Fruit fly (Drosophila melanogaster) whole organism, prepupa: ENCODE data around the gene CG4133.

Experiments
- CG10669 ChIP-seq: fragments of 200-800 bp; sonication (Bioruptor generic); optimal IDR thresholded peaks from 3 replicates; lab custom pipeline; 2018; ENCODE audit warnings: missing biosample characterization, mild to moderate bottlenecking, missing genetic modification characterization, moderate library complexity
- CG11294 ChIP-seq: fragments of 200-800 bp; sonication (Bioruptor generic); IDR thresholded peaks from 2 replicates; pipeline ENCODE4 v1.3.6; 2022; ENCODE audit warnings: missing biosample characterization, missing genetic modification characterization
- CG11762 ChIP-seq: fragments of 200-800 bp; sonication (Bioruptor generic); optimal IDR thresholded peaks from 3 replicates; lab custom pipeline; 2016; ENCODE audit warnings: missing biosample characterization, missing genetic modification characterization; ENCODE audit not compliant: insufficient read depth
- CG11902 ChIP-seq: fragments of 200-800 bp; sonication (Bioruptor generic); optimal IDR thresholded peaks from 3 replicates; lab custom pipeline; 2016; ENCODE audit warnings: missing biosample characterization, missing genetic modification characterization
- CG15336 ChIP-seq: fragments of 200-800 bp; sonication (Bioruptor generic); IDR thresholded peaks from 2 replicates; pipeline ENCODE4 v1.3.6; 2022; ENCODE audit warnings: missing biosample characterization, missing genetic modification characterization
- CG1621 ChIP-seq: fragments of 200-800 bp; sonication (Bioruptor generic); optimal IDR thresholded peaks from 3 replicates; lab custom pipeline; 2018; ENCODE audit warnings: missing biosample characterization, mild to moderate bottlenecking, missing genetic modification characterization
- CG16779 ChIP-seq: fragments of 200-800 bp; sonication (Bioruptor generic); optimal IDR thresholded peaks from 3 replicates; lab custom pipeline; 2017; ENCODE audit warnings: missing biosample characterization, mild to moderate bottlenecking, missing genetic modification characterization
- CG32006 ChIP-seq: fragments of 200-800 bp; sonication (Bioruptor generic); optimal IDR thresholded peaks from 3 replicates; lab custom pipeline; 2017; ENCODE audit warnings: missing biosample characterization, mild to moderate bottlenecking, missing genetic modification characterization
- CG34406 ChIP-seq: fragments of 200-800 bp; sonication (Bioruptor generic); optimal IDR thresholded peaks from 3 replicates; lab custom pipeline; 2016; ENCODE audit warnings: missing biosample characterization, missing genetic modification characterization
- CG3919 ChIP-seq: fragments of 200-800 bp; sonication (Bioruptor generic); optimal IDR thresholded peaks from 3 replicates; lab custom pipeline; 2016; ENCODE audit warnings: missing biosample characterization, missing genetic modification characterization
- CG4318 ChIP-seq: fragments of 200-800 bp; sonication (Bioruptor generic); optimal IDR thresholded peaks from 3 replicates; lab custom pipeline; 2017; ENCODE audit warnings: missing biosample characterization, mild to moderate bottlenecking, missing genetic modification characterization
- CG6163 ChIP-seq: fragments of 200-800 bp; sonication (Bioruptor generic); IDR thresholded peaks from 3 replicates; pipeline ENCODE4 v1.3.6; 2022; ENCODE audit warnings: missing biosample characterization, missing genetic modification characterization
- CG6276 ChIP-seq: fragments of 200-800 bp; sonication (Bioruptor generic); optimal IDR thresholded peaks from 2 replicates; lab custom pipeline; 2017; ENCODE audit warnings: missing biosample characterization, mild to moderate bottlenecking, missing genetic modification characterization
- CG6808 ChIP-seq: fragments of 200-800 bp; sonication (Bioruptor generic); optimal IDR thresholded peaks from 3 replicates; lab custom pipeline; 2017; ENCODE audit warnings: missing biosample characterization, missing genetic modification characterization, mild to moderate bottlenecking, moderate library complexity, missing genetic modification reagents
- CG6854 ChIP-seq: fragments of 200-800 bp; sonication (Bioruptor generic); optimal IDR thresholded peaks from 2 replicates; lab custom pipeline; 2017; ENCODE audit warnings: missing biosample characterization, mild to moderate bottlenecking, missing genetic modification characterization
- CG8119 ChIP-seq: fragments of 200-800 bp; sonication (Bioruptor generic); IDR thresholded peaks from 3 replicates; pipeline ENCODE4 v1.3.6; 2022; ENCODE audit warnings: missing biosample characterization, missing genetic modification characterization
- CG9139 ChIP-seq: fragments of 200-800 bp; sonication (Bioruptor generic); optimal IDR thresholded peaks from 3 replicates; lab custom pipeline; 2017; ENCODE audit warnings: missing biosample characterization, mild to moderate bottlenecking, missing genetic modification characterization
- Eip75B ChIP-seq: fragments of 200-800 bp; sonication (Bioruptor generic); optimal IDR thresholded peaks from 3 replicates; lab custom pipeline; 2016; ENCODE audit warnings: missing biosample characterization, missing genetic modification characterization
- Eip78C ChIP-seq: fragments of 200-800 bp; sonication (Bioruptor generic); peaks from one replicate; lab custom pipeline; 2016; ENCODE audit warnings: missing biosample characterization, missing genetic modification characterization
- Eip93F ChIP-seq: fragments of 200-800 bp; sonication (Bioruptor generic); optimal IDR thresholded peaks from 2 replicates; lab custom pipeline; 2016; ENCODE audit warnings: missing biosample characterization, mild to moderate bottlenecking, missing genetic modification characterization
- Gug ChIP-seq: fragments of 200-800 bp; sonication (Bioruptor generic); IDR thresholded peaks from 2 replicates; pipeline ENCODE4 v1.3.6; 2022; ENCODE audit warnings: missing biosample characterization, missing genetic modification characterization
- Hr4 ChIP-seq: fragments of 200-800 bp; sonication (Bioruptor generic); optimal IDR thresholded peaks from 3 replicates; lab custom pipeline; 2016; ENCODE audit warnings: missing biosample characterization, missing genetic modification characterization
- Lpt ChIP-seq: fragments of 200-800 bp; sonication (Bioruptor generic); optimal IDR thresholded peaks from 3 replicates; lab custom pipeline; 2016; ENCODE audit warnings: missing biosample characterization, missing genetic modification characterization
- OdsH ChIP-seq: fragments of 200-800 bp; sonication (Bioruptor generic); optimal IDR thresholded peaks from 3 replicates; lab custom pipeline; 2016; ENCODE audit warnings: missing biosample characterization, missing genetic modification characterization
- Sox102F ChIP-seq: fragments of 200-800 bp; sonication (Bioruptor generic); optimal IDR thresholded peaks from 2 replicates; lab custom pipeline; 2016; ENCODE audit warnings: missing biosample characterization, mild to moderate bottlenecking, missing genetic modification characterization
- Sox14 ChIP-seq: fragments of 200-800 bp; sonication (Bioruptor generic); optimal IDR thresholded peaks from 3 replicates; lab custom pipeline; 2016; ENCODE audit warnings: missing biosample characterization, missing genetic modification characterization
- Sox15 ChIP-seq: fragments of 200-800 bp; sonication (Bioruptor generic); optimal IDR thresholded peaks from 3 replicates; lab custom pipeline; 2016; ENCODE audit warnings: missing biosample characterization, missing genetic modification characterization
- achi ChIP-seq: fragments of 200-800 bp; sonication (Bioruptor generic); optimal IDR thresholded peaks from 3 replicates; lab custom pipeline; 2016; ENCODE audit warnings: missing biosample characterization, missing genetic modification characterization
- acj6 ChIP-seq: fragments of 200-800 bp; sonication (Bioruptor generic); optimal IDR thresholded peaks from 3 replicates; lab custom pipeline; 2016; ENCODE audit warnings: missing biosample characterization, missing genetic modification characterization
- cyc ChIP-seq: fragments of 200-800 bp; sonication (Bioruptor generic); optimal IDR thresholded peaks from 3 replicates; lab custom pipeline; 2016; ENCODE audit warnings: missing biosample characterization, missing genetic modification characterization
- dac ChIP-seq: fragments of 200-800 bp; sonication (Bioruptor generic); optimal IDR thresholded peaks from 2 replicates; lab custom pipeline; 2017; ENCODE audit warnings: missing biosample characterization, mild to moderate bottlenecking, missing genetic modification characterization
- esn ChIP-seq: fragments of 200-800 bp; sonication (Bioruptor generic); optimal IDR thresholded peaks from 2 replicates; lab custom pipeline; 2016; ENCODE audit warnings: missing biosample characterization, mild to moderate bottlenecking, missing genetic modification characterization, moderate library complexity
- fd85E ChIP-seq: fragments of 200-800 bp; sonication (Bioruptor generic); optimal IDR thresholded peaks from 3 replicates; lab custom pipeline; 2016; ENCODE audit warnings: missing biosample characterization, missing genetic modification characterization
- net ChIP-seq: fragments of 200-800 bp; sonication (Bioruptor generic); optimal IDR thresholded peaks from 3 replicates; lab custom pipeline; 2016; ENCODE audit warnings: missing biosample characterization, missing genetic modification characterization
- pdm3 ChIP-seq: fragments of 200-800 bp; sonication (Bioruptor generic); optimal IDR thresholded peaks from 3 replicates; lab custom pipeline; 2016; ENCODE audit warnings: missing biosample characterization, missing genetic modification characterization
- salr ChIP-seq, 2 experiments: fragments of 200-800 bp; sonication (Bioruptor generic); optimal IDR thresholded peaks; 3 replicates each; lab custom pipeline; 2016 to 2018; ENCODE audit warnings: missing biosample characterization in 2 of 2, missing genetic modification characterization in 2 of 2, mild to moderate bottlenecking in 1 of 2
- ss ChIP-seq, 2 experiments: fragments of 200-800 bp; sonication (Bioruptor generic); optimal IDR thresholded peaks; 2 replicates in 1 of 2; 3 replicates in 1 of 2; lab custom pipeline; 2017 to 2018; ENCODE audit warnings: mild to moderate bottlenecking in 2 of 2, missing biosample characterization in 2 of 2, missing genetic modification characterization in 2 of 2, moderate library complexity in 1 of 2
- svp ChIP-seq: fragments of 200-800 bp; sonication (Bioruptor generic); peaks from one replicate; lab custom pipeline; 2016; ENCODE audit warnings: missing biosample characterization, missing genetic modification characterization
- vri ChIP-seq: fragments of 200-800 bp; sonication (Bioruptor generic); optimal IDR thresholded peaks from 3 replicates; lab custom pipeline; 2016; ENCODE audit warnings: missing biosample characterization, mild to moderate bottlenecking, missing genetic modification characterization

CG4133 gene

dm6 chr2L:427338-428234 lies 27.7 kb upstream of the CG4133 start (continued):
- TF ChIP-seq CG6163 (GFP tag; lab: Robert Waterston, UW), result peak; percentile 96
- peak; percentile 86 for TF ChIP-seq CG10669 (GFP tag; lab: Kevin White, UChicago)
- TF ChIP-seq Eip93F, result peak; percentile 91
- peak; percentile 96 for TF ChIP-seq OdsH (GFP tag; lab: Kevin White, UChicago)
- TF ChIP-seq svp (GFP tag; lab: Kevin White, UChicago), result peak; percentile 97
- peak; percentile 78 for TF ChIP-seq CG11294 (GFP tag; lab: Robert Waterston, UW)
- TF ChIP-seq CG3919 (GFP tag; lab: Kevin White, UChicago), result peak; percentile 96
- TF ChIP-seq Sox102F (GFP tag; lab: Kevin White, UChicago), result peak; percentile 95
- TF ChIP-seq CG16779 (tag; lab: Kevin White, UChicago), result peak; percentile 82
- peak; percentile 97 for TF ChIP-seq CG15336 (GFP tag; lab: Robert Waterston, UW)
- peak; percentile 93 for TF ChIP-seq achi (GFP tag; lab: Kevin White, UChicago)
- TF ChIP-seq esn (GFP tag; lab: Kevin White, UChicago), result peak; percentile 97
- peak; percentile 90 for TF ChIP-seq Gug
- peak; percentile 77 for TF ChIP-seq Sox15
- TF ChIP-seq cyc, result peak; percentile 91
- peak; percentile 91 for TF ChIP-seq CG6276 (GFP tag; lab: Kevin White, UChicago)
- peak; percentile 94 for TF ChIP-seq net (GFP tag; lab: Kevin White, UChicago)
- TF ChIP-seq fd85E (GFP tag; lab: Kevin White, UChicago), result peak; percentile 84
- peak; percentile 95 for TF ChIP-seq pdm3 (GFP tag; lab: Kevin White, UChicago)
- TF ChIP-seq CG6854 (GFP tag; lab: Kevin White, UChicago), result peak; percentile 91
- TF ChIP-seq acj6 (GFP tag; lab: Kevin White, UChicago), result peak; percentile 93
- TF ChIP-seq CG32006 (GFP tag; lab: Kevin White, UChicago), result peak; percentile 96
- TF ChIP-seq CG9139 (GFP tag; lab: Kevin White, UChicago), result peak; percentile 87
- TF ChIP-seq Sox14 (GFP tag; lab: Kevin White, UChicago), result peak; percentile 95
- TF ChIP-seq CG34406 (GFP tag; lab: Kevin White, UChicago), result peak; percentile 88
- peak; percentile 98 for TF ChIP-seq Eip78C (GFP tag; lab: Kevin White, UChicago)
- TF ChIP-seq CG11902 (GFP tag; lab: Kevin White, UChicago), result peak; percentile 85
- peak; percentile 91 for TF ChIP-seq CG11762 (GFP tag; lab: Kevin White, UChicago)
- TF ChIP-seq CG1621, result peak; percentile 88
- peak; percentile 96 for TF ChIP-seq Eip75B
- TF ChIP-seq dac, result peak; percentile 95

dm6 chr2L:428380-428989 lies 26.8 kb upstream of the CG4133 start:
- TF ChIP-seq CG8119 (GFP tag; lab: Robert Waterston, UW) (0 out of 3 replicates have a peak, but pooled peaks have one; percentile 16), CG4318 (GFP tag; lab: Kevin White, UChicago) (peak; percentile 3), CG6808 (GFP tag; lab: Kevin White, UChicago) (no peak), OdsH (GFP tag; lab: Kevin White, UChicago) (no peak), Lpt (no peak), CG32006 (GFP tag; lab: Kevin White, UChicago) (peak; percentile 45), salr (GFP tag; optimal IDR thresholded peaks at IDR 0.05; lab: Kevin White, UChicago) (no peak), Eip78C (GFP tag; lab: Kevin White, UChicago) (peak; percentile 75), ss (GFP tag; optimal IDR thresholded peaks at IDR 0.05; lab: Kevin White, UChicago) (no peak), svp (GFP tag; lab: Kevin White, UChicago) (peak; percentile 25), Hr4 (GFP tag; lab: Kevin White, UChicago) (peak; percentile 12), CG11902 (GFP tag; lab: Kevin White, UChicago) (no peak), vri (no peak)
